Fruit fly (Drosophila melanogaster) whole organism, embryonic: ENCODE data around the gene CG8128.
A peak's percentile ranks its signal among the peaks of the same experiment; 100 is the strongest.

Experiments used
- Bdp1 ChIP-seq: fragments of 200-800 bp; sonication (Bioruptor generic); optimal IDR thresholded peaks from 3 replicates; lab custom pipeline; 2016; ENCODE audit warnings: missing biosample characterization, missing genetic modification characterization
- Blimp-1 ChIP-seq: fragments of 200-800 bp; sonication (Bioruptor generic); optimal IDR thresholded peaks from 3 replicates; lab custom pipeline; 2018; ENCODE audit warnings: missing biosample characterization, missing genetic modification characterization, mild to moderate bottlenecking, moderate library complexity, missing genetic modification reagents
- CG10267 ChIP-seq: fragments of 200-800 bp; sonication (Bioruptor generic); optimal IDR thresholded peaks from 2 replicates; lab custom pipeline; 2018; ENCODE audit warnings: missing biosample characterization, mild to moderate bottlenecking, missing genetic modification characterization, moderate library complexity
- CG12299 ChIP-seq: fragments of 200-800 bp; sonication (Bioruptor generic); optimal IDR thresholded peaks from 2 replicates; lab custom pipeline; 2018; ENCODE audit warnings: missing biosample characterization, mild to moderate bottlenecking, missing genetic modification characterization
- CG13287 ChIP-seq: fragments of 200-800 bp; sonication (Bioruptor generic); IDR thresholded peaks from 2 replicates; pipeline ENCODE4 v1.3.6; 2022; ENCODE audit warnings: missing biosample characterization, missing genetic modification characterization; ENCODE audit not compliant: partially characterized antibody
- CG14965 ChIP-seq: fragments of 200-800 bp; sonication (Bioruptor generic); optimal IDR thresholded peaks from 2 replicates; lab custom pipeline; 2016; ENCODE audit warnings: missing biosample characterization, missing genetic modification characterization, borderline replicate concordance
- CG15073 ChIP-seq: fragments of 200-800 bp; sonication (Bioruptor generic); optimal IDR thresholded peaks from 2 replicates; lab custom pipeline; 2016; ENCODE audit warnings: missing biosample characterization, missing genetic modification characterization
- CG17359 ChIP-seq: fragments of 200-800 bp; sonication (Bioruptor generic); optimal IDR thresholded peaks from 3 replicates; lab custom pipeline; 2018; ENCODE audit warnings: missing biosample characterization, mild to moderate bottlenecking, missing genetic modification characterization, moderate library complexity
- CG18011 ChIP-seq: fragments of 200-800 bp; sonication (Bioruptor generic); optimal IDR thresholded peaks from 2 replicates; lab custom pipeline; 2017; ENCODE audit warnings: missing biosample characterization, missing genetic modification characterization, mild to moderate bottlenecking, moderate library complexity, missing genotype
- CG18764 ChIP-seq: fragments of 200-800 bp; sonication (Bioruptor generic); optimal IDR thresholded peaks from 3 replicates; lab custom pipeline; 2016; ENCODE audit warnings: missing biosample characterization, missing genetic modification characterization
- CG2199 ChIP-seq: fragments of 200-800 bp; sonication (Bioruptor generic); IDR thresholded peaks from 3 replicates; pipeline ENCODE4 v1.3.6; 2022; ENCODE audit warnings: missing biosample characterization, missing genetic modification characterization
- CG31441 ChIP-seq: fragments of 200-800 bp; sonication (Bioruptor generic); IDR thresholded peaks from 2 replicates; pipeline ENCODE4 v1.3.6; 2022; ENCODE audit warnings: missing biosample characterization, missing genetic modification characterization
- CG32532 ChIP-seq: fragments of 200-800 bp; sonication (Bioruptor generic); IDR thresholded peaks from 2 replicates; pipeline ENCODE4 v1.3.6; 2022; ENCODE audit warnings: missing biosample characterization, missing genetic modification characterization
- CG32772 ChIP-seq: fragments of 200-800 bp; sonication (Bioruptor generic); IDR thresholded peaks from 2 replicates; pipeline ENCODE4 v1.3.6; 2022; ENCODE audit warnings: missing biosample characterization, missing genetic modification characterization
- CG34422 ChIP-seq: fragments of 200-800 bp; sonication (Bioruptor generic); IDR thresholded peaks from 3 replicates; pipeline ENCODE4 v1.3.6; 2022; ENCODE audit warnings: missing biosample characterization, missing genetic modification characterization
- CG4617 ChIP-seq: fragments of 200-800 bp; sonication (Bioruptor generic); optimal IDR thresholded peaks from 3 replicates; lab custom pipeline; 2016; ENCODE audit warnings: missing biosample characterization, missing genetic modification characterization, borderline replicate concordance
- CG6683 ChIP-seq: fragments of 200-800 bp; sonication (Bioruptor generic); optimal IDR thresholded peaks from 2 replicates; lab custom pipeline; 2017; ENCODE audit warnings: missing biosample characterization, mild to moderate bottlenecking, missing genetic modification characterization, missing genetic modification reagents
- CG9876 ChIP-seq: fragments of 200-800 bp; sonication (Bioruptor generic); optimal IDR thresholded peaks from 2 replicates; lab custom pipeline; 2016; ENCODE audit warnings: missing biosample characterization, missing genetic modification characterization
- CoRest ChIP-seq: fragments of 200-800 bp; sonication (Bioruptor generic); optimal IDR thresholded peaks from 3 replicates; lab custom pipeline; 2018; ENCODE audit warnings: missing biosample characterization, mild to moderate bottlenecking, missing genetic modification characterization, moderate library complexity
- D19B ChIP-seq: fragments of 200-800 bp; sonication (Bioruptor generic); optimal IDR thresholded peaks from 2 replicates; lab custom pipeline; 2017; ENCODE audit warnings: missing biosample characterization, mild to moderate bottlenecking, missing genetic modification characterization
- Dek ChIP-seq: fragments of 200-800 bp; sonication (Bioruptor generic); optimal IDR thresholded peaks from 3 replicates; lab custom pipeline; 2019; ENCODE audit warnings: missing biosample characterization, mild to moderate bottlenecking, missing genetic modification characterization, moderate library complexity
- Dfd ChIP-seq, 2 experiments: fragments of >200 bp; optimal IDR thresholded peaks; 2 replicates each; lab custom pipeline; 2017; ENCODE audit warnings: missing biosample characterization in 2 of 2, missing genetic modification characterization in 2 of 2
- HLHmδ ChIP-seq: fragments of 200-800 bp; sonication (Bioruptor generic); optimal IDR thresholded peaks from 2 replicates; lab custom pipeline; 2018; ENCODE audit warnings: missing biosample characterization, mild to moderate bottlenecking, missing genetic modification characterization, moderate library complexity
- Jarid2 ChIP-seq: fragments of 200-800 bp; sonication (Bioruptor generic); optimal IDR thresholded peaks from 3 replicates; lab custom pipeline; 2017; ENCODE audit warnings: mild to moderate bottlenecking, missing biosample characterization, missing genetic modification reagents, missing genetic modification characterization
- Max ChIP-seq: fragments of 200-800 bp; sonication (Bioruptor generic); optimal IDR thresholded peaks from 2 replicates; lab custom pipeline; 2016; ENCODE audit warnings: missing biosample characterization, mild to moderate bottlenecking, missing genetic modification characterization
- Optix ChIP-seq: fragments of 200-800 bp; sonication (Bioruptor generic); IDR thresholded peaks from 3 replicates; pipeline ENCODE4 v1.3.6; 2022; ENCODE audit warnings: missing biosample characterization, missing genetic modification characterization
- TFAM ChIP-seq: fragments of 200-800 bp; sonication (Bioruptor generic); optimal IDR thresholded peaks from 2 replicates; lab custom pipeline; 2017; ENCODE audit warnings: missing biosample characterization, missing genetic modification characterization, inconsistent platforms
- Tbp ChIP-seq: fragments of >200 bp; optimal IDR thresholded peaks from 2 replicates; lab custom pipeline; 2018; ENCODE audit warnings: missing biosample characterization, missing genetic modification characterization
- Trl ChIP-seq, 3 experiments: fragments of >200 bp in 2 of 3; fragments of 200-800 bp in 1 of 3; sonication (Bioruptor generic) in 1 of 3; optimal IDR thresholded peaks; 2 replicates in 1 of 3; 3 replicates in 2 of 3; lab custom pipeline; 2016 to 2017; ENCODE audit warnings: missing biosample characterization in 1 of 3, missing genetic modification characterization in 1 of 3
- YL-1 ChIP-seq: fragments of 200-800 bp; sonication (Bioruptor generic); optimal IDR thresholded peaks from 3 replicates; lab custom pipeline; 2017; ENCODE audit warnings: missing biosample characterization, mild to moderate bottlenecking, missing genetic modification characterization
- amos ChIP-seq: fragments of 200-800 bp; sonication (Bioruptor generic); IDR thresholded peaks from 2 replicates; pipeline ENCODE4 v1.3.6; 2022; ENCODE audit warnings: missing biosample characterization, missing genetic modification characterization; ENCODE audit not compliant: partially characterized antibody
- az2 ChIP-seq: fragments of 200-800 bp; sonication (Bioruptor generic); optimal IDR thresholded peaks from 3 replicates; lab custom pipeline; 2016; ENCODE audit warnings: missing biosample characterization, missing genetic modification characterization
- bcd ChIP-seq: fragments of 200-800 bp; sonication (Bioruptor generic); optimal IDR thresholded peaks from 2 replicates; lab custom pipeline; 2017; ENCODE audit warnings: missing biosample characterization, mild to moderate bottlenecking, missing genetic modification characterization
- da ChIP-seq: fragments of 200-800 bp; sonication (Bioruptor generic); optimal IDR thresholded peaks from 2 replicates; lab custom pipeline; 2016; ENCODE audit warnings: missing biosample characterization, missing genetic modification characterization
- dpn ChIP-seq, 2 experiments: fragments of 200-800 bp; sonication (Bioruptor generic); optimal IDR thresholded peaks; 3 replicates each; lab custom pipeline; 2016; ENCODE audit warnings: missing biosample characterization in 2 of 2, missing genetic modification characterization in 2 of 2
- dysf ChIP-seq: fragments of 200-800 bp; sonication (Bioruptor generic); IDR thresholded peaks from 3 replicates; pipeline ENCODE4 v1.3.6; 2022; ENCODE audit warnings: missing biosample characterization, missing genetic modification characterization
- gsb-n ChIP-seq: fragments of 200-800 bp; sonication (Bioruptor generic); optimal IDR thresholded peaks from 3 replicates; lab custom pipeline; 2018; ENCODE audit warnings: missing biosample characterization, mild to moderate bottlenecking, missing genetic modification characterization
- knrl ChIP-seq: fragments of 200-800 bp; sonication (Bioruptor generic); IDR thresholded peaks from 3 replicates; pipeline ENCODE4 v1.3.6; 2022; ENCODE audit warnings: missing biosample characterization, missing genetic modification characterization; ENCODE audit not compliant: partially characterized antibody
- mld ChIP-seq: fragments of 200-800 bp; sonication (Bioruptor generic); IDR thresholded peaks from 3 replicates; pipeline ENCODE4 v1.3.6; 2022; ENCODE audit warnings: missing biosample characterization, missing genetic modification characterization; ENCODE audit not compliant: partially characterized antibody
- oc ChIP-seq: fragments of 200-800 bp; sonication (Bioruptor generic); optimal IDR thresholded peaks from 2 replicates; lab custom pipeline; 2018; ENCODE audit warnings: missing biosample characterization, mild to moderate bottlenecking, missing genetic modification characterization, moderate library complexity
- otp ChIP-seq: fragments of 200-800 bp; sonication (Bioruptor generic); IDR thresholded peaks from 3 replicates; pipeline ENCODE4, ENCODE4 v1.3.6; 2022; ENCODE audit warnings: missing biosample characterization, missing genetic modification characterization
- pho ChIP-seq: fragments of 200-800 bp; sonication (Bioruptor generic); optimal IDR thresholded peaks from 2 replicates; lab custom pipeline; 2016; ENCODE audit warnings: missing biosample characterization, missing genetic modification characterization
- phol ChIP-seq: fragments of 200-800 bp; sonication (Bioruptor generic); optimal IDR thresholded peaks from 3 replicates; lab custom pipeline; 2018; ENCODE audit warnings: missing biosample characterization, mild to moderate bottlenecking, missing genetic modification characterization, moderate library complexity
- schlank ChIP-seq: fragments of 200-800 bp; sonication (Bioruptor generic); optimal IDR thresholded peaks from 2 replicates; lab custom pipeline; 2018; ENCODE audit warnings: missing biosample characterization, mild to moderate bottlenecking, missing genetic modification characterization
- shn ChIP-seq: fragments of 200-800 bp; sonication (Bioruptor generic); optimal IDR thresholded peaks from 3 replicates; lab custom pipeline; 2016; ENCODE audit warnings: missing biosample characterization, missing genetic modification characterization
- sim ChIP-seq: fragments of 200-800 bp; sonication (Bioruptor generic); IDR thresholded peaks from 2 replicates; pipeline ENCODE4 v1.3.6; 2022; ENCODE audit warnings: missing biosample characterization, missing genetic modification characterization
- stwl ChIP-seq: fragments of 200-800 bp; sonication (Bioruptor generic); optimal IDR thresholded peaks from 3 replicates; lab custom pipeline; 2018; ENCODE audit warnings: missing biosample characterization, mild to moderate bottlenecking, missing genetic modification characterization, moderate library complexity
- tgo ChIP-seq: fragments of 200-800 bp; sonication (Bioruptor generic); IDR thresholded peaks from 3 replicates; pipeline ENCODE4 v1.3.6; 2022; ENCODE audit warnings: missing biosample characterization, missing genetic modification characterization
- unpg ChIP-seq: fragments of 200-800 bp; sonication (Bioruptor generic); optimal IDR thresholded peaks from 3 replicates; lab custom pipeline; 2018; ENCODE audit warnings: missing biosample characterization, mild to moderate bottlenecking, missing genetic modification characterization, moderate library complexity

Gene CG8128

DNA sequence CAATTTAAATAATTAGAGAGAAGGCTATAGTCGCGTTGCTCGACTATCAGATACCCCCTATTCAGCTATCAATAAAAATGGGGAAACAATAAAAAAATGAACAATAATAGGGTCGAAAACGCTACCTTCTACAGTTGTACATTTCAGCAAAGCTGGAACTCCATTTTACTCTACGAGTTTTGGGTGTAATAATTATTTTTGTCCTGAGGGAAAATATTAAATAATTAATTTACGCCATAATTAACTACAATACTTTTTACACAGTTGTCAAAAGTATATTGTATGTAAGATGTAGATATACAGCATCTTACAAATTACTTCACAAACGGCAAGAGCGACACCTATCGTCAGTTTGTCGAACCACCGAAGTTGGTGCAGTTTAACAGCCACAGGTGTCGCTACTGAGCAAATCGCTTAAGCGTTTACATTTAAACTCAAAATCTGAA lies 43.9 kb upstream of the CG8128 start (continued):
- TF ChIP-seq CG2199 (GFP tag; lab: Robert Waterston, UW) (peak; percentile 91), CG18764 (GFP tag; lab: Kevin White, UChicago) (peak; percentile 24), otp (0 out of 3 replicates have a peak, but pooled peaks have one; percentile 35), stwl (tag; lab: Kevin White, UChicago) (peak; percentile 54), unpg (peak; percentile 32), Dfd (GFP tag; optimal IDR thresholded peaks at IDR 0.05; lab: Kevin White, UChicago) (no peak), Trl (optimal IDR thresholded peaks at IDR 0.05; lab: Kevin White, UChicago) (no peak), Trl (GFP tag; optimal IDR thresholded peaks at IDR 0.05; lab: Kevin White, UChicago) (peak; percentile 29), Optix (GFP tag; lab: Robert Waterston, UW) (peak; percentile 32; the same call in 1 of the 3 replicates), knrl (GFP tag; lab: Robert Waterston, UW) (peak; percentile 68), CG13287 (GFP tag; lab: Robert Waterston, UW) (peak; percentile 57), amos (peak; percentile 77), sim (GFP tag; lab: Robert Waterston, UW) (no peak), tgo (GFP tag; lab: Robert Waterston, UW) (peak; percentile 46; the same call in 2 of the 3 replicates), CG10267 (peak; percentile 38), Bdp1 (GFP tag; lab: Kevin White, UChicago) (no peak), bcd (GFP tag; lab: Kevin White, UChicago) (peak; percentile 25), Dek (peak; percentile 24), CG14965 (GFP tag; lab: Kevin White, UChicago) (no peak), dpn (GFP tag; optimal IDR thresholded peaks at IDR 0.05; lab: Kevin White, UChicago) (peak; percentile 8 to 36), CG34422 (GFP tag; lab: Robert Waterston, UW) (peak; percentile 61; the same call in 2 of the 3 replicates), CG6683 (GFP tag; lab: Kevin White, UChicago) (no peak), gsb-n (tag; lab: Kevin White, UChicago) (peak; percentile 19), Max (GFP tag; lab: Kevin White, UChicago) (no peak), Blimp-1 (peak; percentile 4), Jarid2 (peak; percentile 13), CG32772 (0 out of 2 replicates have a peak, but pooled peaks have one; percentile 40), pho (GFP tag; lab: Kevin White, UChicago) (no peak), az2 (peak; percentile 32), D19B (GFP tag; lab: Kevin White, UChicago) (peak; percentile 33), mld (GFP tag; lab: Robert Waterston, UW) (peak; percentile 67; the same call in 1 of the 3 replicates), CG17359 (tag; lab: Kevin White, UChicago) (peak; percentile 49), phol (tag; lab: Kevin White, UChicago) (peak; percentile 41), CG31441 (GFP tag; lab: Robert Waterston, UW) (no peak), HLHmδ (GFP tag; lab: Kevin White, UChicago) (no peak), dysf (GFP tag; lab: Robert Waterston, UW) (peak; percentile 24; the same call in 1 of the 3 replicates), Tbp (GFP tag; lab: Kevin White, UChicago) (no peak), CG9876 (GFP tag; lab: Kevin White, UChicago) (peak; percentile 33), shn (GFP tag; lab: Kevin White, UChicago) (peak; percentile 4), CG12299 (tag; lab: Kevin White, UChicago) (no peak), da (no peak), CG15073 (GFP tag; lab: Kevin White, UChicago) (no peak), oc (tag; lab: Kevin White, UChicago) (no peak), CG32532 (GFP tag; lab: Robert Waterston, UW) (peak; percentile 80), schlank (tag; lab: Kevin White, UChicago) (no peak), TFAM (GFP tag; lab: Kevin White, UChicago) (no peak), CG18011 (GFP tag; lab: Kevin White, UChicago) (no peak), CG4617 (GFP tag; lab: Kevin White, UChicago) (no peak), CoRest (peak; percentile 44), YL-1 (GFP tag; lab: Kevin White, UChicago) (no peak)
